Worm (Caenorhabditis elegans): ENCODE measurements around the gene timm-17B.2.
"Not testable (repeated sequence)": the region's sequence is repeated elsewhere in the genome, so short reads cannot be mapped to it uniquely, and the experiment has no call there.

Gene timm-17B.2

ce11 chrIV:8396348-8396747 lies at the start of gene timm-17B.2:
Gene timm-17B.2 (plus strand): TSS chrIV:8396648.
- TF ChIP-seq dao-5 (tag; optimal IDR thresholded peaks at IDR 0.05), result no peak
- TF ChIP-seq W03F9.2 (tag; optimal IDR thresholded peaks at IDR 0.05), result no peak
- no peak for TF ChIP-seq him-1 (tag; optimal IDR thresholded peaks at IDR 0.05)

ce11 chrIV:8347051-8347450 lies 49.4 kb upstream of the timm-17B.2 start, which contains the start of the genes F17E9.18 and F17E9.15:
Gene F17E9.18 (minus strand): TSS chrIV:8347151.
Gene F17E9.15 (plus strand): TSS chrIV:8347418.
- TF ChIP-seq him-1 (tag; optimal IDR thresholded peaks at IDR 0.05) (no peak), W03F9.2 (tag; optimal IDR thresholded peaks at IDR 0.05) (no peak), dao-5 (tag; optimal IDR thresholded peaks at IDR 0.05) (no peak)

ce11 chrIV:8348073-8348472 lies 48.4 kb upstream of the timm-17B.2 start, which contains the start of gene F17E9.4:
Gene F17E9.4 (plus strand): TSS chrIV:8348373.
- TF ChIP-seq W03F9.2 (tag; optimal IDR thresholded peaks at IDR 0.05), result no peak
- no peak for TF ChIP-seq him-1 (tag; optimal IDR thresholded peaks at IDR 0.05)
- TF ChIP-seq dao-5 (tag; optimal IDR thresholded peaks at IDR 0.05), result no peak

DNA sequence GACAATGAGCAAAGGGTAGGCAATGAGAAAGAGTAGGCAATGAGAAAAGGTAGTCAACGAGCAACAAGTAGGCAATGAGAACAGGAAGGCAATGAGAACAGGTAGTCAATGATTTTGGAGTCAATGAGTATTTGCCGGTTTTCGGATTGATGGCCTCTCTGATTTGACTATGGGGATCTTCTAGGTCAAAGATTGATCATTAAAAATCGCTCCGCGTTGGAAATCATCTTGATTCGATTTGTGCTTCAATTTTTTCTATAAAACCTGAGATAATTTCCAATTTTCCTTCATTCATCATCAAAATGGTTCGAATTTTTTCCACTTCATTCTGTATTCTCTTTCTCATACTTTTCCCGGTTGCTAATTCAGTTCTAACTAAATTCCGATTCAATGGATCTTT lies 44.4 kb upstream of the timm-17B.2 start, which contains the start of gene F17E9.16:
Gene F17E9.16 (plus strand): TSS at position 301 of the 400 bp plus-strand sequence.
- TF ChIP-seq him-1, dao-5, W03F9.2 (tag; optimal IDR thresholded peaks at IDR 0.05): not testable (repeated sequence)

DNA sequence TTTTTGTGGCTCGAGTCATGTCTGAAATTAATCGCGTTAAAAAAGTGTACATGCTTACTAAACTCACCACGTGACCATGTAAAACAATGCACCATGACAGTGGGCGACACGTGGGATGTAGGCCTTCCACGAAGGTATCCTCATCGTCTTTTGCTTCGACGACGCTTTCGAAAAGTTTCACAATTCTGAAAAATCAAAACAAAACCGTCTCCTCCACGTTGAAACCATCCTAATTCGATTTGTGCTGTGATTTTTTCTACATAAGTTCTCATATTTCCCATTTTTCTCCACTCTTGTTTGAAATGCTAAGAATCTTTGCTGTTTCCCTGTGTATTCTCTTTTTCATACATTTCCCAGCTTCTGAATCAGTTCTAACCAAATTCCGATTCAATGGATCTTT lies 41.9 kb upstream of the timm-17B.2 start, which contains the start of gene F17E9.3:
Gene F17E9.3 (plus strand): TSS at position 301 of the 400 bp plus-strand sequence.
- no peak for TF ChIP-seq dao-5 (tag; optimal IDR thresholded peaks at IDR 0.05)
- no peak for TF ChIP-seq W03F9.2 (tag; optimal IDR thresholded peaks at IDR 0.05)
- TF ChIP-seq him-1 (tag; optimal IDR thresholded peaks at IDR 0.05), result no peak

ce11 chrIV:8355592-8355991 lies 40.9 kb upstream of the timm-17B.2 start, which contains the start of the genes F17E9.2 and col-116:
Gene F17E9.2 (plus strand): TSS chrIV:8355892.
Gene col-116 (plus strand): TSS chrIV:8355906.
- TF ChIP-seq W03F9.2 (tag; optimal IDR thresholded peaks at IDR 0.05) (no peak), dao-5 (tag; optimal IDR thresholded peaks at IDR 0.05) (no peak), him-1 (tag; optimal IDR thresholded peaks at IDR 0.05) (no peak)

ce11 chrIV:8357299-8357698 lies 39.1 kb upstream of the timm-17B.2 start:
- TF ChIP-seq him-1 (tag; optimal IDR thresholded peaks at IDR 0.05), result no peak
- no peak for TF ChIP-seq W03F9.2 (tag; optimal IDR thresholded peaks at IDR 0.05)
- no peak for TF ChIP-seq dao-5 (tag; optimal IDR thresholded peaks at IDR 0.05)

DNA sequence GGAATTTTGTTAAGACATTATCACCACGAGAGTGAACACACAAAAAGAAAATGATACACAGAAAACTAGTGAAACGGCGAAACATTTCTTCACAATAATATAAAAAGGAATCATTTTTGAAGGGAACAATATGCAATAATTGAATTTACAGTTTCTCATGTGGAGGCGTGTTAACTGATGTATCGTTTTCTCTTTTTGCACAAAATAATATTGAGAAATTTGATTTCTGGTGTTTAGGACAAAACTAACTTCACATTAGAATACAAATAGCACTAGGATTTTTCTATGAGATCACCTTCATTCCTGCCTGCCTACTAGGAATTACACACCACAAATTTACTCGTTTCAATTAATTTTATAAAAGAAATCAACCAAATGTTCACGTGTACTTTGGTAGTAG lies 38.0 kb upstream of the timm-17B.2 start, which contains the start of gene D2096.13:
Gene D2096.13 (minus strand): TSS at position 101 of the 400 bp plus-strand sequence.
- TF ChIP-seq W03F9.2 (tag; optimal IDR thresholded peaks at IDR 0.05) (no peak), dao-5 (tag; optimal IDR thresholded peaks at IDR 0.05) (no peak), him-1 (tag; optimal IDR thresholded peaks at IDR 0.05) (no peak)

DNA sequence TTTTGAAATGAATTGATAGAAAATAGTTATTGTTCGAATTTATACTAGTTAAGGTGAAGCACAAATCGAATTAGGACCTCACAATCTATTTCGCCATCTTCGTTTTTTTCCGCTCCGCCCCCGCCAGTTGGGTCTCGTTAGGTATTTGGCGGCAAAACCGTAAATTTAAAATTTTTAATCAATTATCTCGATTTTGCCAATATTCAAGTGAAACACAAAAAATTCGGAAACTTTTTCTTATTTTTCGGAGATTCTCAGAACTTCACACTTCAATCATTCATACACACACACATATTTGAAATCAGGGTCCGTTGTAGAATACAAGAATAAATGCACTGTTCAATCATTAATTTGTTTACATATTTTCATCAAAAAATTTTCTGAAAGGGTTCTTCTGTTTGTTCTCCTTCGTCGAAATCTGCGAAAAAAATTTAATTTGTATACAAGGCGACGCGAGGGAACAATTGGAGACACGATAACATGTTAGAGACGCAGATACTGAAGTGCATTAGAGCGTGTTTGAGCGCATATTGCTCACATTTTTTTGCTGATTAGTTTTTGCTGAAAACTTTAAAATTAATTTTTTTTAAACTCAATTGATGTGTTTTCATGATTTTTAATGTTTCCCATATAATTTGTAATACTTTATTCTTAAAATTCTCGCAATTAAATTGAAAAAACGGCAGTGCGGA lies 36.6 kb upstream of the timm-17B.2 start, which contains the start of gene D2096.5:
Gene D2096.5 (minus strand): TSS at position 51 of the 692 bp plus-strand sequence.
- TF ChIP-seq W03F9.2 (tag; optimal IDR thresholded peaks at IDR 0.05) (no peak), him-1 (tag; optimal IDR thresholded peaks at IDR 0.05) (no peak), dao-5 (tag; optimal IDR thresholded peaks at IDR 0.05) (no peak)

DNA sequence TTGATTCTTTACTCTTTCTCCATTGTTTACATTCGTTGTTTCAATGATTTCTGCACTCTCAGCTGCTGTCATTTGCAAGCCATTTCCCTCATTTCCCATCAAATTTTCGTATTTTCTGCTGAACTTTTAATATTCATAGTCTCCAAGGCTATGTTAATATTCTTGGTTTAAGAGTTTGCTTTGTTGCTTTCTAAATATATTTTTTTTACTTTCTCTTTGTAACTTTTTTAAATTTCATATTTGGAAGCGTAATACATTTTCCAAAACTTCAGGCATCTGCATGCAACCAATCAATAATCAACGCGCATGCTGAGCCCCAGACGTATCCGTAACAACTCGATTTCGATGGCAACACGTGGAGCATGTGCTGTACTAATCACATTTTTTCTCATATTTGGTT lies 35.6 kb upstream of the timm-17B.2 start, which contains the start of gene sqv-1:
Gene sqv-1 (plus strand): TSS at position 301 of the 400 bp plus-strand sequence.
- TF ChIP-seq dao-5 (tag; optimal IDR thresholded peaks at IDR 0.05), result no peak
- TF ChIP-seq him-1 (tag; optimal IDR thresholded peaks at IDR 0.05), result no peak
- no peak for TF ChIP-seq W03F9.2 (tag; optimal IDR thresholded peaks at IDR 0.05)

DNA sequence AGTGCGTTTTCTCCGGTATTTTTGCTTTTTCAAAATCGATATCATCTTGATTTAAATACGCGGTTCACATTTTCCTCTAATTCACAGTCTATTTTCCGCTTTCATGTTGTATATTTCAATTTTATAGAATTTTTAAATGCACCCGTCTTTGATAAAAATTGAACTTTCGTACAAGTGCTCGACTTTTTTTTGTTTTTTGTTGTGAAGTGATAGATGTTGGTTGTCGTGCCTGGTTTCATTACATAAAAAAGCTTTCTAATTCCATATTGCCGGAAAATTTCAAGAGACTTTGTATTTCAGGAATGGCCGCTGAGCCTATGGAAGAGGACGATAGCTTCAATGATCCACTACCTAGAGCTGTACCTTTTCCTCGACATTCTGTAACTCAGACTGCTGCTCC lies 33.3 kb upstream of the timm-17B.2 start, which contains the start of gene D2096.12:
Gene D2096.12 (plus strand): TSS at position 301 of the 400 bp plus-strand sequence.
- TF ChIP-seq dao-5 (tag; optimal IDR thresholded peaks at IDR 0.05), result no peak
- TF ChIP-seq W03F9.2 (tag; optimal IDR thresholded peaks at IDR 0.05), result no peak
- no peak for TF ChIP-seq him-1 (tag; optimal IDR thresholded peaks at IDR 0.05)

- no peak for TF ChIP-seq W03F9.2 (tag; optimal IDR thresholded peaks at IDR 0.05)
- no peak for TF ChIP-seq dao-5 (tag; optimal IDR thresholded peaks at IDR 0.05)
- TF ChIP-seq him-1 (tag; optimal IDR thresholded peaks at IDR 0.05), result no peak
These were observed 30.2 kb upstream of the timm-17B.2 start, which contains the start of gene aagr-1 for ce11 chrIV:8366295-8366694. Gene aagr-1 (plus strand): TSS chrIV:8366521.

ce11 chrIV:8367887-8368286 lies 28.6 kb upstream of the timm-17B.2 start:
- TF ChIP-seq him-1 (tag; optimal IDR thresholded peaks at IDR 0.05) (no peak), dao-5 (tag; optimal IDR thresholded peaks at IDR 0.05) (no peak), W03F9.2 (tag; optimal IDR thresholded peaks at IDR 0.05) (no peak)

ce11 chrIV:8369135-8369534 lies 27.3 kb upstream of the timm-17B.2 start, which contains the start of gene D2096.6:
Gene D2096.6 (minus strand): TSS chrIV:8369235.
- TF ChIP-seq dao-5 (tag; optimal IDR thresholded peaks at IDR 0.05) (no peak), W03F9.2 (tag; optimal IDR thresholded peaks at IDR 0.05) (no peak), him-1 (tag; optimal IDR thresholded peaks at IDR 0.05) (no peak)

Measured in whole organism, L4/young adult.